Fruit fly (Drosophila melanogaster) whole organism, wandering third instar larva: ENCODE results near the gene mwh.
A peak's percentile ranks its signal among the peaks of the same experiment; 100 is the strongest.

ENCODE experiments used
- Abd-B ChIP-seq: fragments of >200 bp; optimal IDR thresholded peaks from 2 replicates; lab custom pipeline; 2017; ENCODE audit warnings: missing biosample characterization, missing genetic modification characterization
- CG9705 ChIP-seq: fragments of 200-800 bp; sonication (Bioruptor generic); optimal IDR thresholded peaks from 2 replicates; lab custom pipeline; 2018; ENCODE audit warnings: missing biosample characterization, mild to moderate bottlenecking, missing genetic modification characterization
- CrebA ChIP-seq: fragments of 200-800 bp; sonication (Bioruptor generic); optimal IDR thresholded peaks from 2 replicates; lab custom pipeline; 2016; ENCODE audit warnings: missing biosample characterization, mild to moderate bottlenecking, missing genetic modification characterization, borderline replicate concordance
- Dfd ChIP-seq: fragments of >200 bp; optimal IDR thresholded peaks from 2 replicates; lab custom pipeline; 2017; ENCODE audit warnings: missing biosample characterization, missing genetic modification characterization
- HLH106 ChIP-seq: fragments of 200-800 bp; optimal IDR thresholded peaks from 3 replicates; lab custom pipeline; 2019; ENCODE audit warnings: missing biosample characterization, mild to moderate bottlenecking, missing genetic modification characterization, moderate library complexity
- Hnf4 ChIP-seq: fragments of 200-800 bp; sonication (Bioruptor generic); optimal IDR thresholded peaks from 2 replicates; lab custom pipeline; 2016; ENCODE audit warnings: missing biosample characterization, mild to moderate bottlenecking, missing genetic modification characterization
- Hr78 ChIP-seq: fragments of >200 bp; optimal IDR thresholded peaks from 2 replicates; lab custom pipeline; 2017; ENCODE audit warnings: missing biosample characterization, missing genetic modification characterization
- Jra ChIP-seq: sonication (Bioruptor generic); optimal IDR thresholded peaks from 2 replicates; lab custom pipeline; 2016; ENCODE audit warnings: missing biosample characterization, missing genetic modification characterization
- Mio ChIP-seq: sonication (Bioruptor generic); optimal IDR thresholded peaks from 2 replicates; lab custom pipeline; 2016; ENCODE audit warnings: missing biosample characterization, missing genetic modification characterization
- Myc ChIP-seq: fragments of >200 bp; optimal IDR thresholded peaks from 2 replicates; lab custom pipeline; 2017
- N ChIP-seq: fragments of >200 bp; optimal IDR thresholded peaks from 2 replicates; lab custom pipeline; 2018; ENCODE audit warnings: missing biosample characterization, missing external identifiers, missing genetic modification characterization
- OdsH ChIP-seq: fragments of 200-800 bp; sonication (Bioruptor generic); optimal IDR thresholded peaks from 2 replicates; lab custom pipeline; 2016; ENCODE audit warnings: missing biosample characterization, mild to moderate bottlenecking, missing genetic modification characterization
- Rel ChIP-seq, 2 experiments: fragments of 200-800 bp; sonication (Bioruptor generic) in 1 of 2; optimal IDR thresholded peaks; 2 replicates in 1 of 2; 3 replicates in 1 of 2; lab custom pipeline; 2016 to 2019; ENCODE audit warnings: mild to moderate bottlenecking in 2 of 2, missing biosample characterization in 2 of 2, missing genetic modification characterization in 2 of 2, moderate library complexity in 1 of 2
- Sp1 ChIP-seq: fragments of 200-800 bp; sonication (Bioruptor generic); optimal IDR thresholded peaks from 3 replicates; lab custom pipeline; 2019; ENCODE audit warnings: missing biosample characterization, mild to moderate bottlenecking, missing genetic modification characterization, moderate library complexity
- Vsx2 ChIP-seq: fragments of 200-300, 225-300 bp; sonication (Bioruptor generic); optimal IDR thresholded peaks from 2 replicates; lab custom pipeline; 2018; ENCODE audit warnings: missing biosample characterization, missing genetic modification characterization; ENCODE audit not compliant: partially characterized antibody
- br ChIP-seq: fragments of 200-800 bp; sonication (Bioruptor generic); optimal IDR thresholded peaks from 2 replicates; lab custom pipeline; 2016; ENCODE audit warnings: missing biosample characterization, missing genetic modification characterization
- brk ChIP-seq: fragments of 200-800 bp; sonication (Bioruptor generic); optimal IDR thresholded peaks from 2 replicates; lab custom pipeline; 2016; ENCODE audit warnings: missing biosample characterization, mild to moderate bottlenecking, missing genetic modification characterization
- dsf ChIP-seq: sonication (Bioruptor generic); optimal IDR thresholded peaks from 2 replicates; lab custom pipeline; 2016; ENCODE audit warnings: missing biosample characterization, missing genetic modification characterization, borderline replicate concordance
- ey ChIP-seq: fragments of 200-800 bp; sonication (Bioruptor generic); optimal IDR thresholded peaks from 2 replicates; lab custom pipeline; 2016; ENCODE audit warnings: missing biosample characterization, missing genetic modification characterization
- foxo ChIP-seq, 2 experiments: fragments of 200-800 bp; sonication (Bioruptor generic); optimal IDR thresholded peaks; 2 replicates in 1 of 2; 3 replicates in 1 of 2; lab custom pipeline; 2016 to 2017; ENCODE audit warnings: missing biosample characterization in 2 of 2, missing genetic modification characterization in 2 of 2
- fru ChIP-seq: fragments of 200-800 bp; sonication (Bioruptor generic); optimal IDR thresholded peaks from 3 replicates; lab custom pipeline; 2016; ENCODE audit warnings: missing biosample characterization, mild to moderate bottlenecking, missing genetic modification characterization
- h ChIP-seq: fragments of 200-800 bp; sonication (Bioruptor generic); optimal IDR thresholded peaks from 3 replicates; lab custom pipeline; 2016; ENCODE audit warnings: missing biosample characterization, mild to moderate bottlenecking, missing genetic modification characterization
- pan ChIP-seq: fragments of >200 bp; optimal IDR thresholded peaks from 2 replicates; lab custom pipeline; 2017
- psq ChIP-seq: fragments of 200-800 bp; sonication (Bioruptor generic); optimal IDR thresholded peaks from 3 replicates; lab custom pipeline; 2017; ENCODE audit warnings: missing biosample characterization, mild to moderate bottlenecking, missing genetic modification characterization, moderate library complexity
- rgr ChIP-seq: fragments of 200-800 bp; sonication (Bioruptor generic); optimal IDR thresholded peaks from 3 replicates; lab custom pipeline; 2016; ENCODE audit warnings: missing biosample characterization, mild to moderate bottlenecking, missing genetic modification characterization
- sage ChIP-seq: fragments of 200-800 bp; sonication (Bioruptor generic); optimal IDR thresholded peaks from 2 replicates; lab custom pipeline; 2016; ENCODE audit warnings: missing biosample characterization, mild to moderate bottlenecking, missing genetic modification characterization
- sv ChIP-seq: fragments of 200-800 bp; sonication (Bioruptor generic); optimal IDR thresholded peaks from 3 replicates; lab custom pipeline; 2016; ENCODE audit warnings: missing biosample characterization, missing genetic modification characterization
- usp ChIP-seq: fragments of >200 bp; optimal IDR thresholded peaks from 2 replicates; lab custom pipeline; 2017; ENCODE audit warnings: missing biosample characterization, missing genetic modification characterization

Gene mwh

dm6 chr3L:1183467-1183866 lies 17.1 kb upstream of the mwh start:
- TF ChIP-seq sage (GFP tag; lab: Kevin White, UChicago) (no peak), fru (peak; percentile 18), ey (GFP tag; lab: Kevin White, UChicago) (peak; percentile 30), rgr (GFP tag; lab: Kevin White, UChicago) (peak; percentile 10), foxo (GFP tag; optimal IDR thresholded peaks at IDR 0.05; lab: Kevin White, UChicago) (peak in 1 of 2 experiments; percentile 31), Dfd (no peak), HLH106 (tag; lab: Kevin White, UChicago) (peak; percentile 30)

DNA sequence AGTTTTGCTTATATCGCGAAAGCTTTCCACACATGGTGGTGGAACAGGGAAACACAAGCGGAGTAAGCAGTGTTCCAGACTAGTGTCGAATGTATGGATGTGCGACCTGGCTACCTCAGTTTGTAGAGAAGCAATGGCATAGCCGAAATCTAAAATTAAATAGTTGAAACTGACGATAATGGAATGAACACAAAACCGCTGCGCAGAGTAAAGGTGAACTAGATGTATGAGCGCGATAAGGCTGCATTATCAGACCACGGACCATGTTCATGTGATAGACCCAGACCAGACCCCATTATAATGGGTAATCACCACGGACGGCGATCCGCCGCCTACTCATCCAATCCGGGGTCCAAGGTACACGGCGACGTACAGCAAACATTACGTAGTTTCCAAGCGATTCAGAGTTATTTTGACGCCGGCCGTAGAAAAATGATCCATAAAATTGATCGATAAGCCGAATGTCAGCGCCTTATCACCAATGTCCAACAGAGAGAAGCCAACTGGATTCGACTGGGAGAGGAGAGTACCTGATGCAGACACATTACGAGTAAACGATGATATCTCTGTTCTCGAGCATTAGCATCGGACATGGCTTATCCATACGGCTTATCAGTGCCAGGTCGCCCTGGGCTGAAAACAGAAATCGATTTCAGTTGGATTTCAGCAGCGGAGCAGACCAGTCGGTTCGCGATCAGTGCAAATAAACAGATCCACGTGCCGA lies 11.5 kb upstream of the mwh start, which contains the start of gene CG13912:
CG13912 (plus strand) TSS at position 653 of the 724 bp plus-strand sequence.
- TF ChIP-seq rgr (GFP tag; lab: Kevin White, UChicago) (no peak), CrebA (GFP tag; lab: Kevin White, UChicago) (peak; percentile 17), Hnf4 (peak; percentile 24), Rel (GFP tag; optimal IDR thresholded peaks at IDR 0.05; lab: Kevin White, UChicago) (no peak), Rel (tag; optimal IDR thresholded peaks at IDR 0.05; lab: Kevin White, UChicago) (peak; percentile 89), sv (no peak)
- TF ChIP-seq, all 38 proteins: peak for 3

- TF ChIP-seq N: no peak
- TF ChIP-seq Sp1 (GFP tag; lab: Kevin White, UChicago): no peak
- TF ChIP-seq CG9705 (GFP tag; lab: Kevin White, UChicago): no peak
- no peak for TF ChIP-seq Abd-B (GFP tag; lab: Kevin White, UChicago)
- no peak for TF ChIP-seq brk (GFP tag; lab: Kevin White, UChicago)
- no peak for TF ChIP-seq br
- no peak for TF ChIP-seq dsf
- TF ChIP-seq CrebA (GFP tag; lab: Kevin White, UChicago): no peak
- TF ChIP-seq Jra (GFP tag; lab: Kevin White, UChicago): no peak
- no peak for TF ChIP-seq ey (GFP tag; lab: Kevin White, UChicago)
- no peak for TF ChIP-seq fru
- TF ChIP-seq h (GFP tag; lab: Kevin White, UChicago): no peak
- TF ChIP-seq psq: no peak
- TF ChIP-seq, all 38 proteins: peak for 0
These were observed 7.3 kb upstream of the mwh start, which contains the start of gene Trhn for dm6 chr3L:1193123-1193844. Gene Trhn (minus strand): TSS chr3L:1193173.

DNA sequence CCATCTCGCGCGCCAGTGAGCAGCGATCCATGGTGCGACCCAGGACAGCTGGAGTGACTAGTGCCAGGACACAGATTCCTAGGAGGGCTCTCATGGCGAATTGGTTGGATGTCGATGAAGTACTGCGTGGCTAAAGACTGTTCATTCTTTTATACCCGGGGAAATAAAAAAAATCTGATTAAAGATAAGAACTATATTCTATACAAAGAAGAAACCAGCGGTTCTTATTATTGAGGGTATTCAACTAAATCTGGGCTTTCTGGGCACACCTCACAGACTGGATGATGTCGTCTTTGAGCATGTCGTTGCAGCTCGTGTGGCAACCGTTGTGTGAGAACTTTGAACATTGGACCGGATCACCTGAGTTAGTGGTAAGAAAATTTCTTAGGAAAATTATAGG lies 5.4 kb upstream of the mwh start, which contains the start of gene LysX:
LysX (minus strand) TSS at position 101 of the 400 bp plus-strand sequence.
- TF ChIP-seq rgr (GFP tag; lab: Kevin White, UChicago) (no peak), br (no peak), pan (lab: Kevin White, UChicago) (no peak), brk (GFP tag; lab: Kevin White, UChicago) (no peak), HLH106 (tag; lab: Kevin White, UChicago) (no peak), OdsH (no peak), Mio (GFP tag; lab: Kevin White, UChicago) (no peak), sv (no peak), dsf (no peak), fru (no peak), psq (no peak), Myc (lab: Kevin White, UChicago) (no peak), sage (GFP tag; lab: Kevin White, UChicago) (no peak)

dm6 chr3L:1195868-1196552 lies 4.6 kb upstream of the mwh start, which contains the start of gene Aplip1:
Gene Aplip1 (plus strand): TSS chr3L:1196317.
- TF ChIP-seq dsf (no peak), foxo (GFP tag; optimal IDR thresholded peaks at IDR 0.05; lab: Kevin White, UChicago) (peak in 1 of 2 experiments; percentile 15), Jra (GFP tag; lab: Kevin White, UChicago) (no peak), Vsx2 (GFP tag; lab: Kevin White, UChicago) (no peak), Rel (GFP tag; optimal IDR thresholded peaks at IDR 0.05; lab: Kevin White, UChicago) (no peak), Rel (tag; optimal IDR thresholded peaks at IDR 0.05; lab: Kevin White, UChicago) (peak; percentile 72), Hr78 (GFP tag; lab: Kevin White, UChicago) (no peak), usp (no peak), br (no peak)
